Worm (Caenorhabditis elegans): Measurements from ENCODE around the gene irld-26.

DNA sequence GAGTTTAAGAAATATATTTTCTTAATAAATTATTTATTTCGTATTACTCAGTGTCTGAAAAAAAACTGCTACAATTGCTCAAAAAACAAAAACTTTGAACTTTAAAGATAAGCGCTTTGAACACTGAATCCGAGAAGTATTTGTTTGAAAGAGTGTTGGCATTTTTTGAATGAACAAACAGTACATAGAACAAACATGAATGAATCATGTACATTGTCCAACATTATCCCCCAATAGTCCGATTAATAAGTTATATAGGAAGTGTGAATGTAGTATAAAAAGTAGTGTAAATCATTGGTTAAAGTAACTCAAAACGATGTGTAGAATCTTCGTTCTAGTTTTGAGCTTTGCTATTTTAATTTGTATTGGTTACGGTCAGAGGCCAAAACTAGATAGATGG, 3.3 kb upstream of the irld-26 start, which contains the start of gene F11A5.17:
- TF ChIP-seq fkh-3 (tag; optimal IDR thresholded peaks at IDR 0.05) (no peak), lin-35 (GFP tag; optimal IDR thresholded peaks at IDR 0.05) (no peak), mel-28 (tag; optimal IDR thresholded peaks at IDR 0.05; ENCODE audit: borderline replicate concordance) (no peak), ekl-4 (GFP tag; IDR thresholded peaks at IDR 0.05) (no peak), T07F8.4 (tag; optimal IDR thresholded peaks at IDR 0.05) (no peak), C06A6.2 (GFP tag; conservative IDR thresholded peaks at IDR 0.05) (no peak), F49E8.2 (tag; optimal IDR thresholded peaks at IDR 0.05; ENCODE audit: insufficient read depth) (no peak), zim-3 (tag; optimal IDR thresholded peaks at IDR 0.05) (no peak), Y53G8AR.9 (GFP tag; conservative IDR thresholded peaks at IDR 0.05) (no peak), lsl-1 (GFP tag; optimal IDR thresholded peaks at IDR 0.05) (no peak), ztf-28 (GFP tag; IDR thresholded peaks at IDR 0.05) (no peak), ceh-27 (GFP tag; optimal IDR thresholded peaks at IDR 0.05) (no peak), F22D6.2 (tag; optimal IDR thresholded peaks at IDR 0.05) (no peak)

Measured in whole organism, young adult.